Worm (Caenorhabditis elegans) whole organism, L4 larva: ENCODE data around the gene Y67D8C.6.

Experiments
- R02D3.7 ChIP-seq: fragments of 150-350 bp; sonication (generic microtip); optimal IDR thresholded peaks from 3 replicates; lab custom pipeline; 2014; ENCODE audit warnings: missing biosample characterization, missing genetic modification characterization
- ZK337.2 ChIP-seq: fragments of 200-800 bp; sonication (Bioruptor generic); IDR thresholded peaks from 2 replicates; pipeline ENCODE4 v1.3.6; 2022; ENCODE audit warnings: missing genetic modification reagents, missing genetic modification characterization, missing compliant biosample characterization
- ama-1 ChIP-seq: fragments of 150-350 bp; optimal IDR thresholded peaks from 2 replicates; lab custom pipeline; 2014; ENCODE audit warnings: inconsistent platforms, mixed read lengths
- arid-1 ChIP-seq: fragments of 200-800 bp; sonication (Bioruptor generic); conservative IDR thresholded peaks from 2 replicates; pipeline ENCODE4 v1.3.6; 2022; ENCODE audit warnings: missing genetic modification reagents, missing genetic modification characterization, missing compliant biosample characterization
- daf-8 ChIP-seq: fragments of 200-800 bp; sonication (Bioruptor generic); IDR thresholded peaks from 2 replicates; pipeline ENCODE4 v1.3.6; 2022; ENCODE audit warnings: missing genetic modification characterization, missing compliant biosample characterization
- egl-27 ChIP-seq: sonication (generic microtip); optimal IDR thresholded peaks from 3 replicates; lab custom pipeline; 2017; ENCODE audit warnings: missing biosample characterization, missing genetic modification reagents, missing genetic modification characterization
- lin-13 ChIP-seq: fragments of 150-350 bp; optimal IDR thresholded peaks from 2 replicates; lab custom pipeline; 2014; ENCODE audit warnings: missing biosample characterization, missing genetic modification reagents, missing genetic modification characterization
- mep-1 ChIP-seq: fragments of 150-350 bp; sonication (generic microtip); optimal IDR thresholded peaks from 3 replicates; lab custom pipeline; 2014; ENCODE audit warnings: missing biosample characterization, missing genetic modification characterization
- nhr-237 ChIP-seq: sonication (generic microtip); optimal IDR thresholded peaks from 2 replicates; lab custom pipeline; 2017; ENCODE audit warnings: missing biosample characterization, missing genetic modification characterization
- nhr-76 ChIP-seq: fragments of 150-350 bp; optimal IDR thresholded peaks from 2 replicates; lab custom pipeline; 2014; ENCODE audit warnings: missing biosample characterization, missing genetic modification characterization
- sdz-12 ChIP-seq: fragments of 200-800 bp; sonication (Bioruptor generic); optimal IDR thresholded peaks from 2 replicates; lab custom pipeline; 2018; ENCODE audit warnings: mild to moderate bottlenecking, missing genetic modification characterization, missing compliant biosample characterization
- spr-1 ChIP-seq: sonication (generic microtip); optimal IDR thresholded peaks from 2 replicates; lab custom pipeline; 2016; ENCODE audit warnings: mild to moderate bottlenecking, missing genetic modification characterization, missing compliant biosample characterization
- unc-62 ChIP-seq, 3 experiments: fragments of 150-350 bp in 1 of 3; sonication (generic microtip); optimal IDR thresholded peaks in 2 of 3; peaks in 1 of 3; 1 replicate in 1 of 3; 2 replicates in 2 of 3; lab custom pipeline; 2014 to 2017; ENCODE audit warnings: missing biosample characterization in 3 of 3, missing genetic modification characterization in 3 of 3, missing genetic modification reagents in 3 of 3, missing genotype in 1 of 3

- TF ChIP-seq daf-8 (GFP tag; lab: Robert Waterston, UW) (no peak), R02D3.7 (tag; lab: Kevin White, UChicago) (no peak), mep-1 (tag; lab: Kevin White, UChicago) (no peak), ZK337.2 (GFP tag; lab: Robert Waterston, UW) (no peak), nhr-76 (tag; lab: Kevin White, UChicago) (no peak), sdz-12 (no peak), nhr-237 (tag; lab: Kevin White, UChicago) (no peak), ama-1 (lab: Kevin White, UChicago) (no peak), spr-1 (tag; lab: Kevin White, UChicago) (no peak), egl-27 (tag; lab: Kevin White, UChicago) (no peak), lin-13 (GFP tag; lab: Kevin White, UChicago) (no peak), unc-62 (GFP tag; optimal IDR thresholded peaks at IDR 0.05 in 1 of 2; lab: Kevin White, UChicago) (no peak), unc-62 (tag; optimal IDR thresholded peaks at IDR 0.05; lab: Kevin White, UChicago) (no peak), arid-1 (GFP tag; lab: Robert Waterston, UW) (no peak)
Measured at ce11 chrIV:3086825-3087224, 23.6 kb upstream of the Y67D8C.6 start, which contains the start of gene Y67D8C.9.
